Fruit fly (Drosophila melanogaster): Measurements from ENCODE around the gene CG44325.

The CG44325 gene

DNA sequence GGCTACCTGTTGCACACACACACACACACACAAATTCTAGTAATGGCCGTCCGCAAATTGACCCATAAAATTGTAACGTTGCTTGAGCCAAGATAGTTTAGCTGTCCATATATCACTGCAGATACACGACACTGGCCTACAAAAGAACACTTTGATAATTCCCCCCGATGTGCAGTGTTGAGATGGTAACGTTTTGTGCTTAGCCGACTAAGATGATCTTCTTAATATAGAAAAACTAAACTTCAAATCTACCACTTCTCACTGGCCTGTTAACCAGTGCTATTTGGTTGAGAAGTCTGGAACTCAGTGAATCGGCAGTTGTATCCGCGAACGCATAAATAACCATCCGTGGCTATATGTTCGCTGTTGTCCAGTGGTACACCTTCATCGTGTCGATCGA is 9.5 kb downstream of the CG44325 start (continued):
- TF ChIP-seq hbn (GFP tag; IDR thresholded peaks at IDR 0.05; ENCODE audit: partially characterized antibody), result no peak
- no peak for TF ChIP-seq CG11695 (GFP tag; IDR thresholded peaks at IDR 0.05)
- TF ChIP-seq CG11504 (tag; optimal IDR thresholded peaks at IDR 0.05), result peak; percentile 12
- peak; percentile 40; the same call in 1 of the 2 replicates for TF ChIP-seq NFAT (GFP tag; IDR thresholded peaks at IDR 0.05)
- no peak for TF ChIP-seq Dad (GFP tag; optimal IDR thresholded peaks at IDR 0.05)
- TF ChIP-seq seq (GFP tag; IDR thresholded peaks at IDR 0.05), result no peak
- no peak for TF ChIP-seq nmo (GFP tag; optimal IDR thresholded peaks at IDR 0.05)
- TF ChIP-seq D19B (GFP tag; optimal IDR thresholded peaks at IDR 0.05), result no peak
- no peak for TF ChIP-seq hkb (optimal IDR thresholded peaks at IDR 0.05)
- no peak for TF ChIP-seq hkb (GFP tag; IDR thresholded peaks at IDR 0.05)
- TF ChIP-seq CG13624 (GFP tag; optimal IDR thresholded peaks at IDR 0.05), result no peak
- no peak for TF ChIP-seq CG18011 (GFP tag; optimal IDR thresholded peaks at IDR 0.05)
- TF ChIP-seq pan (optimal IDR thresholded peaks at IDR 0.05), result no peak
- TF ChIP-seq pan (GFP tag; optimal IDR thresholded peaks at IDR 0.05 in 1 of 2, IDR thresholded peaks at IDR 0.05 in 1 of 2), result peak in 1 of 2 experiments; percentile 45
- TF ChIP-seq CG15011 (GFP tag; optimal IDR thresholded peaks at IDR 0.05), result no peak
- TF ChIP-seq her (GFP tag; optimal IDR thresholded peaks at IDR 0.05), result no peak
- TF ChIP-seq Ets65A (GFP tag), result no peak
- peak; percentile 31 for TF ChIP-seq CG12769 (tag; optimal IDR thresholded peaks at IDR 0.05)
- TF ChIP-seq Dbx (GFP tag; IDR thresholded peaks at IDR 0.05), result no peak
- TF ChIP-seq CG6791 (GFP tag; IDR thresholded peaks at IDR 0.05; ENCODE audit: partially characterized antibody), result no peak
- 0 out of 2 replicates have a peak, but pooled peaks have one; percentile 6 for TF ChIP-seq al (GFP tag; IDR thresholded peaks at IDR 0.05)
- TF ChIP-seq zf30C (GFP tag; optimal IDR thresholded peaks at IDR 0.05), result no peak
- TF ChIP-seq NC2α (GFP tag; optimal IDR thresholded peaks at IDR 0.05), result no peak
- peak; percentile 59 for TF ChIP-seq Rfx (GFP tag; IDR thresholded peaks at IDR 0.05)
- no peak for TF ChIP-seq CG9876 (GFP tag; optimal IDR thresholded peaks at IDR 0.05)
- no peak for TF ChIP-seq prd (optimal IDR thresholded peaks at IDR 0.05)
- TF ChIP-seq prd (GFP tag; IDR thresholded peaks at IDR 0.05), result peak; percentile 14; the same call in 1 of the 3 replicates
- TF ChIP-seq CG15073 (GFP tag; optimal IDR thresholded peaks at IDR 0.05), result no peak
- TF ChIP-seq ci (GFP tag; IDR thresholded peaks at IDR 0.05), result 0 out of 3 replicates have a peak, but pooled peaks have one; percentile 31
- no peak for TF ChIP-seq da (GFP tag; optimal IDR thresholded peaks at IDR 0.05)
- TF ChIP-seq CG14014 (GFP tag; IDR thresholded peaks at IDR 0.05), result no peak
- no peak for TF ChIP-seq CG2129 (GFP tag; IDR thresholded peaks at IDR 0.05; ENCODE audit: partially characterized antibody)
- TF ChIP-seq ttk (GFP tag; IDR thresholded peaks at IDR 0.05), result no peak
- TF ChIP-seq sob (GFP tag; IDR thresholded peaks at IDR 0.05), result peak; percentile 56
- TF ChIP-seq HLH4C (GFP tag; IDR thresholded peaks at IDR 0.05; ENCODE audit: partially characterized antibody), result no peak
- TF ChIP-seq CG12236 (GFP tag; optimal IDR thresholded peaks at IDR 0.05), result no peak
- peak; percentile 40 for TF ChIP-seq CG1603 (tag; optimal IDR thresholded peaks at IDR 0.05)

DNA sequence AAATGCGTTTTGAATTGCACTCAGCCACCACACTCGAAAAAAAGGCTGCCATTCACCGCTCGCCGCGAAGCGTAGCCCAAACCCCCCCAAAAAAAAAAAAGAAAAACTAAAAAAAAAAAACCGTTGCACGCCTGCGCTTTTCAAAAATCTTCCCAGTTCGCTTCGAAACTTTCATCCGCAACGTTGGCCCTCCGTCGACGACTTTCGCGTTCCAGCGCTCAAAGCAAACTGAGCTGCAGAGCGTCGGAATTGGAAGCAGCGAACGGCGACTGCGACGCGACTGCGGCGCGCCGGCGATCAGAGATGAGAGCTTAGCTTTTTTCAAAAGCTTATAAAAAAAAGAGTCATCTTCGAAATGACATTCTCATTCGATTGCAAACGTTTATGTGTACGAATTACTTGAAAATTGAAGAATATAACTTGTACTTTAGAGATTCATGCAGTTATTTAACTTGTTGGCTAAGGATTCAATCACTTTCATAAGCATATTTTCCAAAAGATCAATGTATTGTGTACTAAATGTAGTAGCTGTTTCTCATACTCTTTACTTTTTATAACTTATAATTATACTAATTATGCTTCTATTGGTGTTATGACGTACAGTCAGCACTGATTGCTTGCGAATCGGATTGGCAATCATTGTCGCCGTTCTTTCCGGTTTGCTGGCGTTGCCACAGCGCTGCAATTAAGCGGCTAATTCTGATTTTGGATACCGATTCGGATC is 10.4 kb downstream of the CG44325 start, which contains the start of gene CG15365:
CG15365 (minus strand) TSS at position 230 of the 724 bp plus-strand sequence.
- TF ChIP-seq mirr (GFP tag; optimal IDR thresholded peaks at IDR 0.05) (no peak), prd (optimal IDR thresholded peaks at IDR 0.05) (no peak), prd (GFP tag; IDR thresholded peaks at IDR 0.05) (no peak), kah (GFP tag; optimal IDR thresholded peaks at IDR 0.05) (no peak), CG11696 (GFP tag; IDR thresholded peaks at IDR 0.05) (no peak), CG12071 (GFP tag; optimal IDR thresholded peaks at IDR 0.05) (no peak), zf30C (GFP tag; optimal IDR thresholded peaks at IDR 0.05) (no peak), E2f1 (GFP tag; IDR thresholded peaks at IDR 0.05) (no peak), dati (GFP tag; IDR thresholded peaks at IDR 0.05) (no peak), insv (GFP tag; optimal IDR thresholded peaks at IDR 0.05) (no peak), ato (GFP tag; IDR thresholded peaks at IDR 0.05; ENCODE audit: partially characterized antibody) (no peak; the same call in 1 of the 2 replicates), CHES-1-like (GFP tag; optimal IDR thresholded peaks at IDR 0.05) (no peak), bsh (GFP tag; optimal IDR thresholded peaks at IDR 0.05) (no peak), chinmo (GFP tag; IDR thresholded peaks at IDR 0.05; ENCODE audit: partially characterized antibody) (peak; percentile 76; the same call in 3 of the 4 replicates), B-H1 (GFP tag; IDR thresholded peaks at IDR 0.05) (no peak), Stat92E (GFP tag; optimal IDR thresholded peaks at IDR 0.05) (no peak), knrl (GFP tag; IDR thresholded peaks at IDR 0.05; ENCODE audit: partially characterized antibody) (peak; percentile 32; the same call in 1 of the 3 replicates)

Measured in whole organism, embryonic.